Fruit fly (Drosophila melanogaster): ENCODE data around the gene elav.

DNA sequence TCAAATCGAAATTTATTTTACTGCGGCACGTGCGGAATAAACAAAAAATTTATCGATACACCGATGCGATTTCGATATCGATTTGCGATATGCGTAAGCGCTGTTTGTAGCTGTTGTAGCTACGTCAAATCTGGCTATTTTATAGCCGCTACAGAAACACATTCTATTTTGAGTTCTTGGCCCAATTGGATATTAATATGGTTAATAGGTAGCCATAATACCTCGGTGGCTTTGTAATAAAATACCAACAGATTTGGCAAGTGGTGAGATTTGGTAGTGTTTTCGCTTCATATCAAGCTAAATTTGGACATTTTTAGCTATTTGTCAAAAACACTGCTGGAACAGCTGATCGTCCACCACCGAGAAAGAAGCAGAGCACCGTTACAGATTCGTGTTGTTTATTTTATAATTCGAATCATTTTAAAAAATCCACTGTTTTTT is 35.5 kb downstream of the elav start, which contains the start of the genes CG18273 and CG3156:
- TF ChIP-seq CG34367 (tag; optimal IDR thresholded peaks at IDR 0.05) (no peak), Pif1A (GFP tag; optimal IDR thresholded peaks at IDR 0.05) (no peak), Ets98B (GFP tag; IDR thresholded peaks at IDR 0.05) (no peak), CG15710 (tag; optimal IDR thresholded peaks at IDR 0.05) (peak; percentile 22), CG8301 (tag; optimal IDR thresholded peaks at IDR 0.05) (no peak), Pif1B (GFP tag; optimal IDR thresholded peaks at IDR 0.05) (no peak), Snoo (tag; optimal IDR thresholded peaks at IDR 0.05) (no peak), CG14655 (GFP tag; optimal IDR thresholded peaks at IDR 0.05) (no peak), CG32121 (GFP tag; IDR thresholded peaks at IDR 0.05) (no peak), EcR (GFP tag; optimal IDR thresholded peaks at IDR 0.05) (no peak)

Data from whole organism, pupa.